Worm (Caenorhabditis elegans) whole organism, L4/young adult: Measurements from ENCODE around the gene C46A5.4.

Experiments used
- W03F9.2 ChIP-seq: fragments of 150-350 bp; optimal IDR thresholded peaks from 2 replicates; lab custom pipeline; 2014; ENCODE audit warnings: missing biosample characterization, missing genetic modification characterization
- dao-5 ChIP-seq: sonication (generic microtip); optimal IDR thresholded peaks from 2 replicates; lab custom pipeline; 2016; ENCODE audit warnings: missing genotype, missing genetic modification characterization, moderate library complexity, missing compliant biosample characterization
- him-1 ChIP-seq: sonication (generic microtip); optimal IDR thresholded peaks from 2 replicates; lab custom pipeline; 2016; ENCODE audit warnings: missing genotype, missing genetic modification reagents, missing genetic modification characterization, missing compliant biosample characterization

C46A5.4 gene

DNA sequence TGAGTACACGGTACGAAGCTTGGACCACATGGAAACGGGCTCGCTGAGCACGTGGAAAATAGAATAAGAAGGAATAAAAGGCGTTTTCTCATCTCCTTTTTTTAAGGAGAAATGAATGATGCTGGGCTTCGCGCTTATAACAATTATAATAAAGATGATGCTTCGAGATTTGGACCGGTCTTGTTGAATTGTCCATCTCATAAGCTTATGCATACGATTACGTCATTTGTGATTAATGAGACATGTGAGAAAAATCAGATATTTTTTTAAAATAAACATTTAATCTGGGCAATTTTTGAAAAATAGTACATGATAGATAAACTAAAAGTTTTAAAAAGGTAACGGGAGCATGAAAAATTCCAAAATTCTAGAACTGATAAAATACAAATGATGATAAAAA, at the start of gene C46A5.4:
Gene C46A5.4, minus strand, starts transcription at position 101 of the 400 bp plus-strand sequence.
- TF ChIP-seq dao-5 (tag; lab: Kevin White, UChicago) (no peak), W03F9.2 (tag; lab: Kevin White, UChicago) (no peak), him-1 (no peak)

- TF ChIP-seq him-1 (no peak), dao-5 (tag; lab: Kevin White, UChicago) (no peak), W03F9.2 (tag; lab: Kevin White, UChicago) (no peak)
These were observed 47.6 kb upstream of the C46A5.4 start, which contains the start of gene C33H5.2 for ce11 chrIV:7804740-7805139. TSS of gene C33H5.2 (plus strand) at chrIV:7805040.

DNA sequence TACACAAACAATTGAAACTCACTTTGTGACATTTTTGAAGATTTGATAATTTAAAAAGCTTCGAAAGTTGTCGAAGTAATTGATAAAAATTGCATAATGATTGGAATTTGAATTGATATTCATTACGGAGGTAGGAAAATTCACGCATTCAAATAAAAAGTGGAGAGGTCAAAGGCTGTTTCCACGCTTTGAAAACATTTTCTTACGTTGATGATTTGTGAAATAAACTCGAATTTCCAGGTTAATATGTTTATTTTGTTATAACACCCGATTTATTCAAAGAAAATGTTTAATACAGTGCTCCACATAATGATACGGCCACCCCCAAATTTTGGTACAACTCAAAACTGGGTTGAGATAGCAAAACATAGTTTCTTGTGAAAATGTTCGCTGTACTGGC, 46.1 kb upstream of the C46A5.4 start, which contains the start of gene C33H5.16:
Gene C33H5.16, minus strand, starts transcription at position 101 of the 400 bp plus-strand sequence.
- TF ChIP-seq dao-5 (tag; lab: Kevin White, UChicago) = no peak
- TF ChIP-seq W03F9.2 (tag; lab: Kevin White, UChicago) = no peak
- TF ChIP-seq him-1 = no peak

ce11 chrIV:7800338-7800737, 43.2 kb upstream of the C46A5.4 start:
- no peak for TF ChIP-seq dao-5 (tag; lab: Kevin White, UChicago)
- no peak for TF ChIP-seq W03F9.2 (tag; lab: Kevin White, UChicago)

DNA sequence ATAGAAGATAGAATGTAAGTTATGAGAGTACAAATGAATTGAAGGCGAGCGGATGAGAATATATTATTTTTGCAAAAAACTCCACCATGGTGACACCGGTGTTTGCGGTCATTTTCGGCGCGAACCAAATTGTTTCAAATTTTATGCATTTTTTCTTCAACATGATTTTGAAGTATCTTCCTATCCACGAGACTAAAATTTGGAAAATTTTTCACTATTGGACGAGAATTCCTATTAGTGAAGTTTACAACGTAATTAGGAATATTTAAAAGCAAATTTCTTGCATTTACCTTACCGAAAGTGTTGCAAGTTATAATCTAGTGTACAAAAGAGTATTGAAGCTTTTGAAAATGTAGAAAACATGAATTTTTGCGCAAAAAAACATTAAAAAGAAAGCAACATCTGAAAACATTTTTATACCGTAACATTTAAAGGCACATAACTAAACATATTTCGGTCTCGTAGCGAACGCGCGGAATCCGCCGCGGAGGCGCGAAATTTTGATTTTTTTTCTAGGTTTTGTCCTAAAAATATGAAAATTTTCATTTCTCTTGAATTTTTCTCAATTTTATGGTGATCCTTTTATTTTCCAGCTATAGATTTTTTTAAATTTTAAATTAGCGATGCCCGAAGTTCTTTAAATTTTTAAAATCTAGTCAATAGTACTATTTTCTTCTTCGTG, 39.4 kb upstream of the C46A5.4 start, which contains the start of gene sgo-1:
Gene sgo-1, minus strand, starts transcription at position 51 of the 682 bp plus-strand sequence.
- TF ChIP-seq W03F9.2 (tag; lab: Kevin White, UChicago) = peak; percentile 52
- no peak for TF ChIP-seq dao-5 (tag; lab: Kevin White, UChicago)
- no peak for TF ChIP-seq him-1

DNA sequence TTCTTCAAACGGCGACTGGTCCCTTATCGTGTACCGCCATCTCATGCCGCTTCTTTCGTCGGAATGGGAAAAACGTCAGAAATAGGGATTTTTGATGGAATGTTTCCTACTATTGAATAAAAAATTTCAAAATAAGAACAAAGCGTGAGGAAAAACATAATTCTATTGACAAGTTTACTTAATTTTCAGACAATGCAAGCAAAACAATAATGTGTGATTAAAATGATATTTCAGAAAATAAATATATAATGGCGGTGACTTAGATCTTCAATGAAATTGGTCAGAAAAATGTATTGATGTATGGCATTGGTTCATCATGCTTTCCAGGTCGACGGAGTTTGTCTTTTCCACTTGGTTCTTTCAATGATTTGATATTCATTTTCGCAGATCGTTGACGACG, 37.6 kb upstream of the C46A5.4 start, which contains the start of gene ntp-1:
Gene ntp-1, minus strand, starts transcription at position 101 of the 400 bp plus-strand sequence.
- TF ChIP-seq W03F9.2 (tag; lab: Kevin White, UChicago) = no peak
- no peak for TF ChIP-seq dao-5 (tag; lab: Kevin White, UChicago)
- TF ChIP-seq him-1 = no peak

DNA sequence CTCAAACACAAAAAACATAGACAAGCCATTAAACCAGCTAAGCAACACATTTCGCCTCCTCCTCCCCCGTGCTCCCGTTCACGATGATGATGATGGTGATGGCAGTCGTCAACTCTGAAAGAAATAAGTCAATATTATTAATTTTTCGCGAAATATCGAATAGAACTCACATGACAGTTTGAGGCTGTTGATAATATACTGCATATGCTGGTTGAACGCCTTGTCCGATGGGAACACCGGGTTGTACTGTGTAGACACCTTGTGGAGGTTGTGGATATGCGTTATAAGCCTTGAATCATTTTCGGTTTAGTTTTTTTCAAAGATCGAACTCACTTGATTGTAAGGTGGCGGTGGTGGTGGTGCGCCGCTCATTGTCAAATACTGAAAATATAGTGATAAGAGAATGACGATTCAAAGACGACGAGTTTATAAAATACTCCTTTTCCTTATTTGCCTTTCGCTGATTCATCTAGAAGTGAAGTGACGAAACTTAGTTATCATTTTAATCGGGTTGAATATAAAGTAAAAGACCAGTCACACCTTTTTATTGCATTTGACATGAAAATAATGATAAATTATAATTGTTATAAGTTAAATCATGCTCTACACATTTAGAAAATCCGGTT, 34.8 kb upstream of the C46A5.4 start, which contains the start of gene C33H5.13:
Gene C33H5.13, minus strand, starts transcription at position 443 of the 626 bp plus-strand sequence.
- TF ChIP-seq him-1 = no peak
- no peak for TF ChIP-seq dao-5 (tag; lab: Kevin White, UChicago)
- no peak for TF ChIP-seq W03F9.2 (tag; lab: Kevin White, UChicago)

DNA sequence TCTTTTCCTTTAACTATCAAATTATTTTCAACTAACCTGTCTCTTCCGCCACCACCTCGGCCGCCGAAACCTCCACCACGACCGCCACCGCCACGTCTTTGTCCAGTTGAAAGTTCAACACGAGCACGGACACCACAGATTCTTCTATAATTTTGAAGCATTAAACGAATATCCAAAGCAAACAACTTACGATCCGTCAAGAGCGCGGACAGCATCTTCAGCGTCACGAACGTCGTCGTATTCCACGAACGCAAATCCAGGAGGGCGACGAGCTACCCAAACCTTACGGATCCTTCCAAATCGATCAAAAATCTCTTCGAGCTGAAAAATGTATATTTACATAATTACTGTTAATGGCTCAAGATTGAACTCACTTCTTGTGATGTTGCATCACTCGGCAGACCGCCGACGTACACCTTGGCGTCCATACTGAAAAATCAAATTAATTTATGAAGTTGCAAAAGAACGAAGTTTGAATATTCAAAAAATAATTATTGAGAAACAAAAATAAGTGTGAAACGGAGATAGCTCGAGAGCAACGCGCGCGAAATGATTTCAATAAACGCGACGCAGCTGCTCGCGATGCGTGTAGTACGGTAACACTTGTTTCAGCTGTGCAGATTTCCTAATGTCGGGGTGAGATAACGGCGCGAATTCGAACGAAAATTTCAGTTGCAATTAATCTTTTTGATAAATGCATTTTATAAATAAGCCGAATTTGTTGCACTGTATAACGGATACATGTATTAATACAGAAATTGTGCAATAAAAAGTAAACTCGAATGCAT, 33.9 kb upstream of the C46A5.4 start, which contains the start of gene rsp-6:
Gene rsp-6, minus strand, starts transcription at position 429 of the 788 bp plus-strand sequence.
- TF ChIP-seq W03F9.2 (tag; lab: Kevin White, UChicago) (peak; percentile 85), him-1 (peak; percentile 29), dao-5 (tag; lab: Kevin White, UChicago) (no peak)

ce11 chrIV:7790151-7790691, 33.1 kb upstream of the C46A5.4 start:
- no peak for TF ChIP-seq W03F9.2 (tag; lab: Kevin White, UChicago)
- no peak for TF ChIP-seq dao-5 (tag; lab: Kevin White, UChicago)
- no peak for TF ChIP-seq him-1

ce11 chrIV:7789521-7789949, 32.4 kb upstream of the C46A5.4 start, which contains the start of gene imp-3:
TSS of gene imp-3 (minus strand) at chrIV:7789613.
- TF ChIP-seq dao-5 (tag; lab: Kevin White, UChicago) (no peak), W03F9.2 (tag; lab: Kevin White, UChicago) (no peak), him-1 (no peak)

ce11 chrIV:7785506-7786065, 28.4 kb upstream of the C46A5.4 start, which contains the start of gene tag-322:
TSS of gene tag-322 (minus strand) at chrIV:7785556.
- TF ChIP-seq W03F9.2 (tag; lab: Kevin White, UChicago) = peak; percentile 73
- no peak for TF ChIP-seq him-1

- TF ChIP-seq dao-5 (tag; lab: Kevin White, UChicago) = no peak
- no peak for TF ChIP-seq W03F9.2 (tag; lab: Kevin White, UChicago)
- no peak for TF ChIP-seq him-1
These were observed 26.8 kb upstream of the C46A5.4 start, which contains the start of gene tag-321 for ce11 chrIV:7783801-7784411. TSS of gene tag-321 (minus strand) at chrIV:7783851.
